Worm (Caenorhabditis elegans): ENCODE measurements around the gene Y105C5B.19.

The Y105C5B.19 gene

ce11 chrIV:15940811-15941210 is 43.0 kb downstream of the Y105C5B.19 start:
- TF ChIP-seq pha-4 (tag; optimal IDR thresholded peaks at IDR 0.05) = no peak

ce11 chrIV:15938471-15938870 is 45.3 kb downstream of the Y105C5B.19 start:
- peak; percentile 16 for TF ChIP-seq C08G9.2 (tag; optimal IDR thresholded peaks at IDR 0.05)
- peak; percentile 35 for TF ChIP-seq sdc-2 (tag; optimal IDR thresholded peaks at IDR 0.05)
- TF ChIP-seq hlh-6 (tag; optimal IDR thresholded peaks at IDR 0.05) = peak; percentile 23
- no peak for TF ChIP-seq ceh-30 (tag; optimal IDR thresholded peaks at IDR 0.05)

- TF ChIP-seq dve-1 (tag; optimal IDR thresholded peaks at IDR 0.05) = no peak
- TF ChIP-seq ceh-2 (tag; optimal IDR thresholded peaks at IDR 0.05) = no peak
- TF ChIP-seq fkh-10 (GFP tag; optimal IDR thresholded peaks at IDR 0.05) = no peak
- no peak for TF ChIP-seq ama-1 (optimal IDR thresholded peaks at IDR 0.05)
- TF ChIP-seq sdc-2 (tag; optimal IDR thresholded peaks at IDR 0.05) = no peak
- no peak for TF ChIP-seq lin-11 (tag; optimal IDR thresholded peaks at IDR 0.05)
- TF ChIP-seq ceh-22 (tag; optimal IDR thresholded peaks at IDR 0.05) = no peak
- TF ChIP-seq nhr-11 (tag; optimal IDR thresholded peaks at IDR 0.05) = no peak
- no peak for TF ChIP-seq ceh-6 (GFP tag; optimal IDR thresholded peaks at IDR 0.05)
- TF ChIP-seq fkh-6 (tag; optimal IDR thresholded peaks at IDR 0.05) = no peak
- no peak for TF ChIP-seq mec-3 (tag; optimal IDR thresholded peaks at IDR 0.05; ENCODE audit: borderline replicate concordance)
- no peak for TF ChIP-seq F13H6.1 (tag; optimal IDR thresholded peaks at IDR 0.05)
- no peak for TF ChIP-seq unc-3 (GFP tag; conservative IDR thresholded peaks at IDR 0.05)
- TF ChIP-seq unc-3 (tag; optimal IDR thresholded peaks at IDR 0.05) = no peak
- no peak for TF ChIP-seq pha-2 (tag; optimal IDR thresholded peaks at IDR 0.05)
- no peak for TF ChIP-seq nhr-232 (tag; optimal IDR thresholded peaks at IDR 0.05)
- TF ChIP-seq ets-4 (tag; optimal IDR thresholded peaks at IDR 0.05) = no peak
- TF ChIP-seq ceh-18 (tag; optimal IDR thresholded peaks at IDR 0.05) = no peak
- TF ChIP-seq K02D7.2 (tag; optimal IDR thresholded peaks at IDR 0.05) = no peak
- no peak for TF ChIP-seq ahr-1 (tag; optimal IDR thresholded peaks at IDR 0.05)
Observed at ce11 chrIV:15937088-15937487, 46.7 kb downstream of the Y105C5B.19 start.

- no peak for TF ChIP-seq unc-42 (tag; optimal IDR thresholded peaks at IDR 0.05)
- no peak for TF ChIP-seq elt-2 (tag; optimal IDR thresholded peaks at IDR 0.05)
- no peak for TF ChIP-seq ceh-31 (tag; optimal IDR thresholded peaks at IDR 0.05)
- TF ChIP-seq pqm-1 (tag; optimal IDR thresholded peaks at IDR 0.05) = no peak
- no peak for TF ChIP-seq pat-9 (tag; optimal IDR thresholded peaks at IDR 0.05)
- TF ChIP-seq ceh-30 (tag; optimal IDR thresholded peaks at IDR 0.05) = no peak
- TF ChIP-seq ref-2 (tag; optimal IDR thresholded peaks at IDR 0.05) = no peak
- no peak for TF ChIP-seq hlh-13 (GFP tag; optimal IDR thresholded peaks at IDR 0.05)
Observed at ce11 chrIV:15933814-15934213, 50.0 kb downstream of the Y105C5B.19 start, which contains the start of gene srv-16. TSS of gene srv-16 (minus strand) at chrIV:15933914.

ce11 chrIV:15931833-15932232 is 51.9 kb downstream of the Y105C5B.19 start:
- TF ChIP-seq F13H6.1 (tag; optimal IDR thresholded peaks at IDR 0.05) (no peak), npax-4 (tag; optimal IDR thresholded peaks at IDR 0.05) (no peak), K02D7.2 (tag; optimal IDR thresholded peaks at IDR 0.05) (no peak), lin-11 (tag; optimal IDR thresholded peaks at IDR 0.05) (no peak), ceh-22 (tag; optimal IDR thresholded peaks at IDR 0.05) (no peak), sox-4 (tag; optimal IDR thresholded peaks at IDR 0.05) (no peak), ttx-3 (tag; optimal IDR thresholded peaks at IDR 0.05) (no peak), ceh-6 (GFP tag; optimal IDR thresholded peaks at IDR 0.05) (peak; percentile 16), madf-2 (tag; optimal IDR thresholded peaks at IDR 0.05) (no peak), ceh-48 (tag; optimal IDR thresholded peaks at IDR 0.05) (no peak), fkh-10 (GFP tag; optimal IDR thresholded peaks at IDR 0.05) (no peak), hlh-30 (tag; optimal IDR thresholded peaks at IDR 0.05; ENCODE audit: insufficient read depth) (peak; percentile 58), pat-9 (tag; optimal IDR thresholded peaks at IDR 0.05) (peak; percentile 7), syd-9 (tag; optimal IDR thresholded peaks at IDR 0.05) (peak; percentile 11), Y22D7AL.16 (tag; optimal IDR thresholded peaks at IDR 0.05) (no peak), pha-2 (tag; optimal IDR thresholded peaks at IDR 0.05) (no peak), ceh-31 (tag; optimal IDR thresholded peaks at IDR 0.05) (no peak), tbx-7 (tag; optimal IDR thresholded peaks at IDR 0.05) (no peak), ztf-16 (tag; optimal IDR thresholded peaks at IDR 0.05) (no peak), ama-1 (optimal IDR thresholded peaks at IDR 0.05) (no peak), hlh-15 (tag; optimal IDR thresholded peaks at IDR 0.05) (no peak), unc-86 (tag; optimal IDR thresholded peaks at IDR 0.05) (no peak), dve-1 (tag; optimal IDR thresholded peaks at IDR 0.05) (no peak), rnt-1 (tag; optimal IDR thresholded peaks at IDR 0.05) (no peak), C08G9.2 (tag; optimal IDR thresholded peaks at IDR 0.05) (no peak), hlh-13 (GFP tag; optimal IDR thresholded peaks at IDR 0.05) (peak; percentile 32), sdc-2 (tag; optimal IDR thresholded peaks at IDR 0.05) (no peak), pha-4 (tag; optimal IDR thresholded peaks at IDR 0.05) (no peak), pqm-1 (tag; optimal IDR thresholded peaks at IDR 0.05) (no peak), ceh-9 (tag; optimal IDR thresholded peaks at IDR 0.05) (no peak), fkh-6 (tag; optimal IDR thresholded peaks at IDR 0.05) (no peak)

Measured in whole organism, late embryonic.